Fruit fly (Drosophila melanogaster) whole organism, prepupa: ENCODE measurements around the gene Vajk2.

Experiments used
- CG11762 ChIP-seq: fragments of 200-800 bp; sonication (Bioruptor generic); optimal IDR thresholded peaks from 3 replicates; lab custom pipeline; 2016; ENCODE audit warnings: missing biosample characterization, missing genetic modification characterization; ENCODE audit not compliant: insufficient read depth
- CG15336 ChIP-seq: fragments of 200-800 bp; sonication (Bioruptor generic); IDR thresholded peaks from 2 replicates; pipeline ENCODE4 v1.3.6; 2022; ENCODE audit warnings: missing biosample characterization, missing genetic modification characterization
- CG3032 ChIP-seq: fragments of 200-800 bp; optimal IDR thresholded peaks from 2 replicates; lab custom pipeline; 2019; ENCODE audit warnings: missing biosample characterization, mild to moderate bottlenecking, missing genetic modification characterization, moderate library complexity
- CG31627 ChIP-seq: fragments of 200-800 bp; sonication (Bioruptor generic); optimal IDR thresholded peaks from 3 replicates; lab custom pipeline; 2016; ENCODE audit warnings: missing biosample characterization, missing genetic modification characterization
- CG32006 ChIP-seq: fragments of 200-800 bp; sonication (Bioruptor generic); optimal IDR thresholded peaks from 3 replicates; lab custom pipeline; 2017; ENCODE audit warnings: missing biosample characterization, mild to moderate bottlenecking, missing genetic modification characterization
- CG6163 ChIP-seq: fragments of 200-800 bp; sonication (Bioruptor generic); IDR thresholded peaks from 3 replicates; pipeline ENCODE4 v1.3.6; 2022; ENCODE audit warnings: missing biosample characterization, missing genetic modification characterization
- CG6808 ChIP-seq: fragments of 200-800 bp; sonication (Bioruptor generic); optimal IDR thresholded peaks from 3 replicates; lab custom pipeline; 2017; ENCODE audit warnings: missing biosample characterization, missing genetic modification characterization, mild to moderate bottlenecking, moderate library complexity, missing genetic modification reagents
- CG8119 ChIP-seq: fragments of 200-800 bp; sonication (Bioruptor generic); IDR thresholded peaks from 3 replicates; pipeline ENCODE4 v1.3.6; 2022; ENCODE audit warnings: missing biosample characterization, missing genetic modification characterization
- CG8632 ChIP-seq: fragments of 200-800 bp; sonication (Bioruptor generic); optimal IDR thresholded peaks from 3 replicates; lab custom pipeline; 2016; ENCODE audit warnings: missing biosample characterization, missing genetic modification characterization
- CG9139 ChIP-seq: fragments of 200-800 bp; sonication (Bioruptor generic); optimal IDR thresholded peaks from 3 replicates; lab custom pipeline; 2017; ENCODE audit warnings: missing biosample characterization, mild to moderate bottlenecking, missing genetic modification characterization
- Eip78C ChIP-seq: fragments of 200-800 bp; sonication (Bioruptor generic); peaks from one replicate; lab custom pipeline; 2016; ENCODE audit warnings: missing biosample characterization, missing genetic modification characterization
- Gug ChIP-seq: fragments of 200-800 bp; sonication (Bioruptor generic); IDR thresholded peaks from 2 replicates; pipeline ENCODE4 v1.3.6; 2022; ENCODE audit warnings: missing biosample characterization, missing genetic modification characterization
- Hr39 ChIP-seq: fragments of 200-800 bp; sonication (Bioruptor generic); optimal IDR thresholded peaks from 2 replicates; lab custom pipeline; 2016; ENCODE audit warnings: missing biosample characterization, missing genetic modification characterization
- Lpt ChIP-seq: fragments of 200-800 bp; sonication (Bioruptor generic); optimal IDR thresholded peaks from 3 replicates; lab custom pipeline; 2016; ENCODE audit warnings: missing biosample characterization, missing genetic modification characterization
- Smox ChIP-seq: fragments of 200-800 bp; sonication (Bioruptor generic); optimal IDR thresholded peaks from 3 replicates; lab custom pipeline; 2016; ENCODE audit warnings: missing biosample characterization, missing genetic modification characterization
- Sox102F ChIP-seq: fragments of 200-800 bp; sonication (Bioruptor generic); optimal IDR thresholded peaks from 2 replicates; lab custom pipeline; 2016; ENCODE audit warnings: missing biosample characterization, mild to moderate bottlenecking, missing genetic modification characterization
- Sox14 ChIP-seq: fragments of 200-800 bp; sonication (Bioruptor generic); optimal IDR thresholded peaks from 3 replicates; lab custom pipeline; 2016; ENCODE audit warnings: missing biosample characterization, missing genetic modification characterization
- achi ChIP-seq: fragments of 200-800 bp; sonication (Bioruptor generic); optimal IDR thresholded peaks from 3 replicates; lab custom pipeline; 2016; ENCODE audit warnings: missing biosample characterization, missing genetic modification characterization
- acj6 ChIP-seq: fragments of 200-800 bp; sonication (Bioruptor generic); optimal IDR thresholded peaks from 3 replicates; lab custom pipeline; 2016; ENCODE audit warnings: missing biosample characterization, missing genetic modification characterization
- dac ChIP-seq: fragments of 200-800 bp; sonication (Bioruptor generic); optimal IDR thresholded peaks from 2 replicates; lab custom pipeline; 2017; ENCODE audit warnings: missing biosample characterization, mild to moderate bottlenecking, missing genetic modification characterization
- esn ChIP-seq: fragments of 200-800 bp; sonication (Bioruptor generic); optimal IDR thresholded peaks from 2 replicates; lab custom pipeline; 2016; ENCODE audit warnings: missing biosample characterization, mild to moderate bottlenecking, missing genetic modification characterization, moderate library complexity
- fd59A ChIP-seq: fragments of 200-800 bp; sonication (Bioruptor generic); optimal IDR thresholded peaks from 2 replicates; lab custom pipeline; 2017; ENCODE audit warnings: missing biosample characterization, mild to moderate bottlenecking, missing genetic modification characterization, missing genetic modification reagents
- fd85E ChIP-seq: fragments of 200-800 bp; sonication (Bioruptor generic); optimal IDR thresholded peaks from 3 replicates; lab custom pipeline; 2016; ENCODE audit warnings: missing biosample characterization, missing genetic modification characterization
- fkh ChIP-seq: fragments of 200-800 bp; sonication (Bioruptor generic); optimal IDR thresholded peaks from 3 replicates; lab custom pipeline; 2017; ENCODE audit warnings: missing biosample characterization, mild to moderate bottlenecking, missing genetic modification characterization, moderate library complexity
- salr ChIP-seq, 2 experiments: fragments of 200-800 bp; sonication (Bioruptor generic); optimal IDR thresholded peaks; 3 replicates each; lab custom pipeline; 2016 to 2018; ENCODE audit warnings: missing biosample characterization in 2 of 2, missing genetic modification characterization in 2 of 2, mild to moderate bottlenecking in 1 of 2
- svp ChIP-seq: fragments of 200-800 bp; sonication (Bioruptor generic); peaks from one replicate; lab custom pipeline; 2016; ENCODE audit warnings: missing biosample characterization, missing genetic modification characterization
- topi ChIP-seq: fragments of 200-800 bp; sonication (Bioruptor generic); optimal IDR thresholded peaks from 3 replicates; lab custom pipeline; 2016; ENCODE audit warnings: missing biosample characterization, missing genetic modification characterization
- vri ChIP-seq: fragments of 200-800 bp; sonication (Bioruptor generic); optimal IDR thresholded peaks from 3 replicates; lab custom pipeline; 2016; ENCODE audit warnings: missing biosample characterization, mild to moderate bottlenecking, missing genetic modification characterization

The Vajk2 gene

dm6 chr2L:13969876-13970275 lies 35.4 kb upstream of the Vajk2 start, which contains the start of the genes NimB4 and NimB5:
NimB4 (minus strand) TSS chr2L:13969976.
NimB5 (plus strand) TSS chr2L:13970177.
- peak; percentile 64 for TF ChIP-seq svp
- TF ChIP-seq fd85E (GFP tag; lab: Kevin White, UChicago) = no peak
- TF ChIP-seq CG11762 (GFP tag; lab: Kevin White, UChicago) = no peak
- TF ChIP-seq Lpt = no peak
- no peak for TF ChIP-seq CG8119
- TF ChIP-seq Hr39 (GFP tag; lab: Kevin White, UChicago) = no peak
- TF ChIP-seq salr (GFP tag; optimal IDR thresholded peaks at IDR 0.05; lab: Kevin White, UChicago) = no peak

- TF ChIP-seq vri (GFP tag; lab: Kevin White, UChicago) = peak; percentile 1
- TF ChIP-seq CG32006 (GFP tag; lab: Kevin White, UChicago) = peak; percentile 13
- peak; percentile 24 for TF ChIP-seq topi (GFP tag; lab: Kevin White, UChicago)
- peak; percentile 5 for TF ChIP-seq Smox (GFP tag; lab: Kevin White, UChicago)
- no peak for TF ChIP-seq Lpt
- TF ChIP-seq Hr39 (GFP tag; lab: Kevin White, UChicago) = peak; percentile 3
- no peak for TF ChIP-seq fkh (GFP tag; lab: Kevin White, UChicago)
- TF ChIP-seq CG31627 (GFP tag; lab: Kevin White, UChicago) = peak; percentile 27
- TF ChIP-seq CG9139 (GFP tag; lab: Kevin White, UChicago) = no peak
- TF ChIP-seq Eip78C = peak; percentile 61
- peak; percentile 5 for TF ChIP-seq Sox102F (GFP tag; lab: Kevin White, UChicago)
- TF ChIP-seq CG15336 (GFP tag; lab: Robert Waterston, UW) = no peak
- no peak for TF ChIP-seq CG6163
- TF ChIP-seq svp = peak; percentile 97
- TF ChIP-seq, all 60 proteins: peak for 9
Observed at dm6 chr2L:13967846-13968350, 33.4 kb upstream of the Vajk2 start, which contains the start of gene NimB3. NimB3 (minus strand) TSS chr2L:13967985.

dm6 chr2L:13966732-13967316 lies 32.3 kb upstream of the Vajk2 start, which contains the start of gene NimB2:
NimB2 (minus strand) TSS chr2L:13967018.
- TF ChIP-seq Eip78C (peak; percentile 16), svp (peak; percentile 94), CG9139 (GFP tag; lab: Kevin White, UChicago) (no peak)

dm6 chr2L:13963467-13964122 lies 29.1 kb upstream of the Vajk2 start, which contains the start of gene NimB1:
NimB1 (plus strand) TSS chr2L:13963507.
- TF ChIP-seq CG3032 (tag; lab: Kevin White, UChicago) (no peak), svp (peak; percentile 71), acj6 (GFP tag; lab: Kevin White, UChicago) (no peak), Eip78C (peak; percentile 59)

dm6 chr2L:13960399-13960798 lies 25.9 kb upstream of the Vajk2 start:
- TF ChIP-seq CG9139 (GFP tag; lab: Kevin White, UChicago) = peak; percentile 19
- no peak for TF ChIP-seq dac
- TF ChIP-seq topi (GFP tag; lab: Kevin White, UChicago) = no peak

- no peak for TF ChIP-seq fd85E (GFP tag; lab: Kevin White, UChicago)
- TF ChIP-seq fd59A (GFP tag; lab: Kevin White, UChicago) = no peak
- TF ChIP-seq fkh (GFP tag; lab: Kevin White, UChicago) = no peak
- TF ChIP-seq CG8632 (GFP tag; lab: Kevin White, UChicago) = no peak
- no peak for TF ChIP-seq vri (GFP tag; lab: Kevin White, UChicago)
- no peak for TF ChIP-seq Gug (GFP tag; lab: Robert Waterston, UW)
- no peak for TF ChIP-seq CG15336 (GFP tag; lab: Robert Waterston, UW)
- no peak for TF ChIP-seq achi (GFP tag; lab: Kevin White, UChicago)
- no peak for TF ChIP-seq esn
- TF ChIP-seq CG6808 (GFP tag; lab: Kevin White, UChicago) = no peak
- TF ChIP-seq Sox14 = no peak
Observed at dm6 chr2L:13957239-13957638, 22.7 kb upstream of the Vajk2 start, which contains the start of gene NimA. NimA (plus strand) TSS chr2L:13957539.
